Fruit fly (Drosophila melanogaster) whole organism, embryonic: ENCODE results near the gene CG13654.

ENCODE experiments used
- Abd-B ChIP-seq: fragments of 200-800 bp; sonication (Bioruptor generic); optimal IDR thresholded peaks from 2 replicates; lab custom pipeline; 2018; ENCODE audit warnings: missing biosample characterization, mild to moderate bottlenecking, missing genetic modification characterization, moderate library complexity
- Adf1 ChIP-seq: fragments of 200-800 bp; sonication (Bioruptor generic); IDR thresholded peaks from 2 replicates; pipeline ENCODE4 v1.3.6; 2022; ENCODE audit warnings: missing biosample characterization, missing genetic modification characterization
- BEAF-32 ChIP-seq: fragments of 200-800 bp; sonication (Bioruptor generic); optimal IDR thresholded peaks from 3 replicates; lab custom pipeline; 2017; ENCODE audit warnings: missing biosample characterization, missing genetic modification characterization, mild to moderate bottlenecking, moderate library complexity, missing genetic modification reagents
- Bteb2 ChIP-seq: fragments of 200-800 bp; sonication (Bioruptor generic); optimal IDR thresholded peaks from 2 replicates; lab custom pipeline; 2016; ENCODE audit warnings: missing biosample characterization, missing genetic modification characterization
- CG10267 ChIP-seq: fragments of 200-800 bp; sonication (Bioruptor generic); optimal IDR thresholded peaks from 2 replicates; lab custom pipeline; 2018; ENCODE audit warnings: missing biosample characterization, mild to moderate bottlenecking, missing genetic modification characterization, moderate library complexity
- CG10565 ChIP-seq: fragments of 200-800 bp; sonication (Bioruptor generic); optimal IDR thresholded peaks from 3 replicates; lab custom pipeline; 2016; ENCODE audit warnings: missing biosample characterization, mild to moderate bottlenecking, missing genetic modification characterization
- CG10654 ChIP-seq: fragments of 200-800 bp; sonication (Bioruptor generic); optimal IDR thresholded peaks from 2 replicates; lab custom pipeline; 2016; ENCODE audit warnings: missing biosample characterization, missing genetic modification characterization
- CG11398 ChIP-seq: fragments of 200-800 bp; sonication (Bioruptor generic); optimal IDR thresholded peaks from 2 replicates; lab custom pipeline; 2016; ENCODE audit warnings: missing biosample characterization, missing genetic modification characterization
- CG11456 ChIP-seq: fragments of 200-800 bp; sonication (Bioruptor generic); IDR thresholded peaks from 3 replicates; pipeline ENCODE4 v1.3.6; 2022; ENCODE audit warnings: missing biosample characterization, missing genetic modification characterization
- CG11723 ChIP-seq: fragments of 200-800 bp; sonication (Bioruptor generic); optimal IDR thresholded peaks from 2 replicates; lab custom pipeline; 2017; ENCODE audit warnings: missing biosample characterization, mild to moderate bottlenecking, missing genetic modification characterization
- CG14860 ChIP-seq: fragments of 200-800 bp; sonication (Bioruptor generic); IDR thresholded peaks from 3 replicates; pipeline ENCODE4 v1.3.6; 2022; ENCODE audit warnings: missing biosample characterization, missing genetic modification characterization; ENCODE audit not compliant: partially characterized antibody
- CG15479 ChIP-seq: fragments of 200-800 bp; sonication (Bioruptor generic); optimal IDR thresholded peaks from 3 replicates; lab custom pipeline; 2019; ENCODE audit warnings: missing biosample characterization, mild to moderate bottlenecking, missing genetic modification characterization, moderate library complexity
- CG16863 ChIP-seq: fragments of 200-800 bp; sonication (Bioruptor generic); optimal IDR thresholded peaks from 3 replicates; lab custom pipeline; 2016; ENCODE audit warnings: missing biosample characterization, missing genetic modification characterization
- CG18011 ChIP-seq: fragments of 200-800 bp; sonication (Bioruptor generic); optimal IDR thresholded peaks from 2 replicates; lab custom pipeline; 2017; ENCODE audit warnings: missing biosample characterization, missing genetic modification characterization, mild to moderate bottlenecking, moderate library complexity, missing genotype
- CG18476 ChIP-seq: fragments of 200-800 bp; sonication (Bioruptor generic); optimal IDR thresholded peaks from 2 replicates; lab custom pipeline; 2016; ENCODE audit warnings: missing biosample characterization, mild to moderate bottlenecking, missing genetic modification characterization
- CG32532 ChIP-seq: fragments of 200-800 bp; sonication (Bioruptor generic); IDR thresholded peaks from 2 replicates; pipeline ENCODE4 v1.3.6; 2022; ENCODE audit warnings: missing biosample characterization, missing genetic modification characterization
- CG32767 ChIP-seq: fragments of 200-800 bp; sonication (Bioruptor generic); IDR thresholded peaks from 2 replicates; pipeline ENCODE4 v1.3.6; 2022; ENCODE audit warnings: missing biosample characterization, missing genetic modification characterization
- CG32772 ChIP-seq: fragments of 200-800 bp; sonication (Bioruptor generic); IDR thresholded peaks from 2 replicates; pipeline ENCODE4 v1.3.6; 2022; ENCODE audit warnings: missing biosample characterization, missing genetic modification characterization
- CG4424 ChIP-seq: fragments of 200-800 bp; sonication (Bioruptor generic); optimal IDR thresholded peaks from 3 replicates; lab custom pipeline; 2016; ENCODE audit warnings: missing biosample characterization, missing genetic modification characterization
- CG4617 ChIP-seq: fragments of 200-800 bp; sonication (Bioruptor generic); optimal IDR thresholded peaks from 3 replicates; lab custom pipeline; 2016; ENCODE audit warnings: missing biosample characterization, missing genetic modification characterization, borderline replicate concordance
- CG4820 ChIP-seq: fragments of 200-800 bp; sonication (Bioruptor generic); optimal IDR thresholded peaks from 3 replicates; lab custom pipeline; 2016; ENCODE audit warnings: missing biosample characterization, missing genetic modification characterization
- CG4854 ChIP-seq: fragments of 200-800 bp; sonication (Bioruptor generic); optimal IDR thresholded peaks from 2 replicates; lab custom pipeline; 2016; ENCODE audit warnings: missing biosample characterization, missing genetic modification characterization, inconsistent platforms
- CG6254 ChIP-seq: fragments of 200-800 bp; sonication (Bioruptor generic); optimal IDR thresholded peaks from 3 replicates; lab custom pipeline; 2017; ENCODE audit warnings: mild to moderate bottlenecking, missing biosample characterization, missing genetic modification reagents, missing genetic modification characterization
- CG6683 ChIP-seq: fragments of 200-800 bp; sonication (Bioruptor generic); optimal IDR thresholded peaks from 2 replicates; lab custom pipeline; 2017; ENCODE audit warnings: missing biosample characterization, mild to moderate bottlenecking, missing genetic modification characterization, missing genetic modification reagents
- CG7372 ChIP-seq: fragments of 200-800 bp; sonication (Bioruptor generic); IDR thresholded peaks from 2 replicates; pipeline ENCODE4 v1.3.6; 2022; ENCODE audit warnings: missing biosample characterization, missing genetic modification characterization
- CG8388 ChIP-seq: fragments of 200-800 bp; sonication (Bioruptor generic); optimal IDR thresholded peaks from 2 replicates; lab custom pipeline; 2019; ENCODE audit warnings: missing biosample characterization, mild to moderate bottlenecking, missing genetic modification characterization, moderate library complexity
- CrebB ChIP-seq: fragments of 200-800 bp; sonication (Bioruptor generic); optimal IDR thresholded peaks from 3 replicates; lab custom pipeline; 2018; ENCODE audit warnings: missing biosample characterization, mild to moderate bottlenecking, missing genetic modification characterization
- Dll ChIP-seq: fragments of 200-800 bp; sonication (Bioruptor generic); IDR thresholded peaks from 4 replicates; pipeline ENCODE4 v1.3.6; 2022; ENCODE audit warnings: missing biosample characterization, missing genetic modification characterization; ENCODE audit not compliant: partially characterized antibody
- Mad ChIP-seq: fragments of 200-800 bp; sonication (Bioruptor generic); optimal IDR thresholded peaks from 2 replicates; lab custom pipeline; 2016; ENCODE audit warnings: missing biosample characterization, missing genetic modification characterization
- Meics ChIP-seq: fragments of 200-800 bp; sonication (Bioruptor generic); optimal IDR thresholded peaks from 2 replicates; lab custom pipeline; 2017; ENCODE audit warnings: missing biosample characterization, mild to moderate bottlenecking, missing genetic modification characterization
- NK7.1 ChIP-seq: fragments of 200-800 bp; sonication (Bioruptor generic); optimal IDR thresholded peaks from 3 replicates; lab custom pipeline; 2016; ENCODE audit warnings: missing biosample characterization, missing genetic modification characterization
- Nf-YC ChIP-seq: fragments of 200-800 bp; optimal IDR thresholded peaks from 3 replicates; lab custom pipeline; 2019; ENCODE audit warnings: missing biosample characterization, mild to moderate bottlenecking, missing genetic modification characterization, moderate library complexity
- Poxn ChIP-seq: fragments of 200-800 bp; sonication (Bioruptor generic); IDR thresholded peaks from 2 replicates; pipeline ENCODE4 v1.3.6; 2022; ENCODE audit warnings: missing biosample characterization, missing genetic modification characterization
- Sry-β ChIP-seq: fragments of 200-800 bp; sonication (Bioruptor generic); optimal IDR thresholded peaks from 2 replicates; lab custom pipeline; 2018; ENCODE audit warnings: missing biosample characterization, mild to moderate bottlenecking, missing genetic modification characterization, moderate library complexity
- al ChIP-seq: fragments of 200-800 bp; sonication (Bioruptor generic); IDR thresholded peaks from 2 replicates; pipeline ENCODE4 v1.3.6; 2022; ENCODE audit warnings: missing biosample characterization, missing genetic modification characterization
- ase ChIP-seq: fragments of 200-800 bp; sonication (Bioruptor generic); IDR thresholded peaks from 3 replicates; pipeline ENCODE4 v1.3.6; 2022; ENCODE audit warnings: missing biosample characterization, missing genetic modification characterization
- ato ChIP-seq: fragments of 200-800 bp; sonication (Bioruptor generic); IDR thresholded peaks from 2 replicates; pipeline ENCODE4 v1.3.6; 2022; ENCODE audit warnings: missing biosample characterization, missing genetic modification characterization; ENCODE audit not compliant: partially characterized antibody
- caup ChIP-seq: fragments of 200-800 bp; sonication (Bioruptor generic); optimal IDR thresholded peaks from 3 replicates; lab custom pipeline; 2017; ENCODE audit warnings: missing biosample characterization, mild to moderate bottlenecking, missing genetic modification characterization, moderate library complexity; ENCODE audit not compliant: severe bottlenecking
- cwo ChIP-seq: fragments of 200-800 bp; sonication (Bioruptor generic); optimal IDR thresholded peaks from 3 replicates; lab custom pipeline; 2017; ENCODE audit warnings: missing biosample characterization, missing genetic modification characterization, mild to moderate bottlenecking, moderate library complexity, missing genetic modification reagents
- eyg ChIP-seq: fragments of 200-800 bp; sonication (Bioruptor generic); optimal IDR thresholded peaks from 3 replicates; lab custom pipeline; 2016; ENCODE audit warnings: missing biosample characterization, missing genetic modification characterization
- fru ChIP-seq: fragments of >200 bp; optimal IDR thresholded peaks from 2 replicates; lab custom pipeline; 2017
- fu2 ChIP-seq: fragments of 200-800 bp; sonication (Bioruptor generic); optimal IDR thresholded peaks from 2 replicates; lab custom pipeline; 2016; ENCODE audit warnings: missing biosample characterization, missing genetic modification characterization
- gcm ChIP-seq: fragments of 200-800 bp; sonication (Bioruptor generic); optimal IDR thresholded peaks from 2 replicates; lab custom pipeline; 2019; ENCODE audit warnings: missing biosample characterization, mild to moderate bottlenecking, missing genetic modification characterization, moderate library complexity
- grn ChIP-seq: fragments of 200-800 bp; sonication (Bioruptor generic); optimal IDR thresholded peaks from 3 replicates; lab custom pipeline; 2017; ENCODE audit warnings: missing biosample characterization, missing genetic modification characterization
- onecut ChIP-seq: fragments of 200-800 bp; sonication (Bioruptor generic); IDR thresholded peaks from 2 replicates; pipeline ENCODE4 v1.3.6; 2022; ENCODE audit warnings: missing biosample characterization, missing genetic modification characterization
- run ChIP-seq: fragments of 200-800 bp; sonication (Bioruptor generic); optimal IDR thresholded peaks from 3 replicates; lab custom pipeline; 2018; ENCODE audit warnings: missing biosample characterization, mild to moderate bottlenecking, missing genetic modification characterization
- tgo ChIP-seq: fragments of 200-800 bp; sonication (Bioruptor generic); IDR thresholded peaks from 3 replicates; pipeline ENCODE4 v1.3.6; 2022; ENCODE audit warnings: missing biosample characterization, missing genetic modification characterization
- vnd ChIP-seq: fragments of 200-800 bp; sonication (Bioruptor generic); IDR thresholded peaks from 3 replicates; pipeline ENCODE4 v1.3.6; 2022; ENCODE audit warnings: missing biosample characterization, missing genetic modification characterization; ENCODE audit not compliant: partially characterized antibody
- vvl ChIP-seq: fragments of 200-800 bp; sonication (Bioruptor generic); IDR thresholded peaks from 2 replicates; pipeline ENCODE4 v1.3.6; 2022; ENCODE audit warnings: missing biosample characterization, missing genetic modification characterization
- z ChIP-seq: fragments of 200-800 bp; sonication (Bioruptor generic); IDR thresholded peaks from 3 replicates; pipeline ENCODE4 v1.3.6; 2022; ENCODE audit warnings: missing biosample characterization, missing genetic modification characterization

CG13654 gene

dm6 chr3R:25193726-25194204 is 5.9 kb upstream of the CG13654 start, which contains the start of gene lobo:
Gene lobo (minus strand): TSS chr3R:25193776.
- no peak; the same call in 2 of the 3 replicates for TF ChIP-seq CG11456
- peak; percentile 30 for TF ChIP-seq gcm (GFP tag; lab: Kevin White, UChicago)
- peak; percentile 12 for TF ChIP-seq CG4617 (GFP tag; lab: Kevin White, UChicago)
- 0 out of 2 replicates have a peak, but pooled peaks have one; percentile 18 for TF ChIP-seq Poxn
- peak; percentile 33 for TF ChIP-seq Nf-YC (tag; lab: Kevin White, UChicago)
- peak; percentile 16 for TF ChIP-seq BEAF-32
- TF ChIP-seq CrebB = peak; percentile 73
- TF ChIP-seq eyg (GFP tag; lab: Kevin White, UChicago) = peak; percentile 71
- no peak for TF ChIP-seq CG10565 (GFP tag; lab: Kevin White, UChicago)
- no peak for TF ChIP-seq CG18476 (GFP tag; lab: Kevin White, UChicago)
- peak; percentile 48; the same call in 1 of the 2 replicates for TF ChIP-seq al (GFP tag; lab: Robert Waterston, UW)
- peak; percentile 60 for TF ChIP-seq CG11398 (GFP tag; lab: Kevin White, UChicago)
- TF ChIP-seq Bteb2 (GFP tag; lab: Kevin White, UChicago) = peak; percentile 35
- peak; percentile 76 for TF ChIP-seq Meics (GFP tag; lab: Kevin White, UChicago)
- TF ChIP-seq CG4820 (GFP tag; lab: Kevin White, UChicago) = no peak
- no peak for TF ChIP-seq CG14860 (GFP tag; lab: Robert Waterston, UW)
- no peak for TF ChIP-seq Sry-β (GFP tag; lab: Kevin White, UChicago)
- TF ChIP-seq fru = no peak
- TF ChIP-seq CG15479 = no peak
- no peak for TF ChIP-seq vnd
- peak; percentile 53 for TF ChIP-seq grn
- TF ChIP-seq fu2 (GFP tag; lab: Kevin White, UChicago) = peak; percentile 59
- TF ChIP-seq CG10267 (tag; lab: Kevin White, UChicago) = peak; percentile 58
- TF ChIP-seq ase (GFP tag; lab: Robert Waterston, UW) = peak; percentile 46; the same call in 1 of the 3 replicates
- TF ChIP-seq caup (GFP tag; lab: Kevin White, UChicago) = peak; percentile 66
- peak; percentile 50; the same call in 1 of the 2 replicates for TF ChIP-seq CG32532 (GFP tag; lab: Robert Waterston, UW)
- TF ChIP-seq NK7.1 (GFP tag; lab: Kevin White, UChicago) = peak; percentile 69
- TF ChIP-seq CG6683 (GFP tag; lab: Kevin White, UChicago) = peak; percentile 67
- TF ChIP-seq run (tag; lab: Kevin White, UChicago) = no peak
- no peak for TF ChIP-seq ato (GFP tag; lab: Robert Waterston, UW)
- peak; percentile 65 for TF ChIP-seq Abd-B (GFP tag; lab: Kevin White, UChicago)
- TF ChIP-seq CG18011 (GFP tag; lab: Kevin White, UChicago) = peak; percentile 95
- peak; percentile 61 for TF ChIP-seq CG7372 (GFP tag; lab: Robert Waterston, UW)
- no peak for TF ChIP-seq CG6254 (GFP tag; lab: Kevin White, UChicago)
- TF ChIP-seq onecut (GFP tag; lab: Robert Waterston, UW) = no peak
- TF ChIP-seq CG11723 (GFP tag; lab: Kevin White, UChicago) = no peak
- TF ChIP-seq z (GFP tag; lab: Robert Waterston, UW) = no peak
- peak; percentile 0 for TF ChIP-seq CG16863
- TF ChIP-seq CG32772 = 0 out of 2 replicates have a peak, but pooled peaks have one; percentile 16
- peak; percentile 34; the same call in 1 of the 2 replicates for TF ChIP-seq vvl
- TF ChIP-seq Mad (GFP tag; lab: Kevin White, UChicago) = peak; percentile 36
- no peak for TF ChIP-seq tgo
- peak; percentile 48 for TF ChIP-seq Adf1 (GFP tag; lab: Robert Waterston, UW)
- no peak for TF ChIP-seq cwo
- TF ChIP-seq Dll (GFP tag; lab: Robert Waterston, UW) = no peak
- TF ChIP-seq CG32767 = no peak
- TF ChIP-seq CG4424 (GFP tag; lab: Kevin White, UChicago) = peak; percentile 48
- peak; percentile 8 for TF ChIP-seq CG8388 (GFP tag; lab: Kevin White, UChicago)
- peak; percentile 44 for TF ChIP-seq CG4854 (GFP tag; lab: Kevin White, UChicago)
- peak; percentile 58 for TF ChIP-seq CG10654 (GFP tag; lab: Kevin White, UChicago)
